Worm (Caenorhabditis elegans): ENCODE data around the gene nhr-39.

Gene nhr-39

DNA sequence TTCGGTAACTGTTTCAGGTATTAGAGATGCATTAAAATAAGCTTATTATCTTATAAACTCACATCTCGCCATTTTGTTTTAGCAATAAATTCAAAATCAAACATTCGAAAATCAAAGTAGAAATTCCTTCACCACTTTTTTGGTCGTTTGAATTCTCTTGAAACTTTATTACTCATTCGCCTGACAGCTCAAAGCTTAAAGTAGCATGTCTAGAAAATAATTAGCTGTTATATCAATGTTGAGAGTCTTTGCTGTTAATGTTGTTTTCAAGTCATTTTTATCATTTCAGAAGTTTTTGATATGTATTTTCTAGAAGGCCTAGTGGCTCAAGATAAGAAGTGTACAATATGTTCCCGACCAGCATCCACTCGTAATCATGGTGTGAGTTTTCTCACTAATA is at the start of gene nhr-39:
Gene nhr-39, plus strand, starts transcription at position 301 of the 400 bp plus-strand sequence.
- TF ChIP-seq hmg-20 (GFP tag; IDR thresholded peaks at IDR 0.05) (no peak), ceh-91 (GFP tag; IDR thresholded peaks at IDR 0.05) (no peak), pha-4 (tag; optimal IDR thresholded peaks at IDR 0.05) (no peak), tlf-1 (GFP tag; optimal IDR thresholded peaks at IDR 0.05) (no peak), nhr-120 (GFP tag; IDR thresholded peaks at IDR 0.05) (no peak), nfyb-1 (GFP tag; IDR thresholded peaks at IDR 0.05) (no peak), nhr-80 (tag; optimal IDR thresholded peaks at IDR 0.05) (no peak), lin-54 (GFP tag; optimal IDR thresholded peaks at IDR 0.05) (no peak), nhr-179 (tag; optimal IDR thresholded peaks at IDR 0.05) (no peak), die-1 (tag; optimal IDR thresholded peaks at IDR 0.05) (no peak)

DNA sequence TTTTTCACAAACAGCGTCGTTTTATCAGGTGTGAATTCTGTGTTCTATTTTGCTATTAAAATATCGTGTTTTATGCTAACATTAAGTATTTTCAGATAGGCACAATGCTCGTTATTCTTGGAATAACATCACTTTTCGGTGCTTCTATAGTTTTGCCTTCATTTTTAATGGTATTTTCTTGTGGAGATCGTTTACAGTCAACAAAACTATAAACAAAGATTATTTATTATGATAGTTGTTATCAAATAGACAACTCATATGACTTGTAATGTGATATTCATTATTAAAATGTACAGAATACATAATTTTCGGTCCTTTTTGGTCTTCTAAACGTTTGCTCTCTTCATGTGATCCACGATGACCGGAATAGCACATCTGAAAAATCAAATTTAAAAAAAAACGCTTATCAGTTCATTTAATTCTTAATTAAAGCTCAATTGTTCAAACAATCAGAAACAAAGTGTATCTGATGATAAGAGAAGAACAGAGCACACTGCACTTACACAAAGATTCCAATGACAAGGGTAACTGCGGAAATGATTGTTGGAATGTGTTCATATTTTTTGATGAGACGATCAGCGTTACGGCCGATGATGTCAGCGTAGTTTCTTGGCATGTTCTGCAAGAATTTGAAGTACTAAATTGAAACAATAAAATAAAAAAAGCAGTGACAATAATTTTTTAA is 49.0 kb upstream of the nhr-39 start, which contains the start of gene F07C3.9:
Gene F07C3.9, minus strand, starts transcription at position 635 of the 685 bp plus-strand sequence.
- TF ChIP-seq nhr-27 (tag; optimal IDR thresholded peaks at IDR 0.05) (no peak), aptf-2 (GFP tag; conservative IDR thresholded peaks at IDR 0.05) (no peak), nhr-80 (tag; optimal IDR thresholded peaks at IDR 0.05) (peak; percentile 79)

DNA sequence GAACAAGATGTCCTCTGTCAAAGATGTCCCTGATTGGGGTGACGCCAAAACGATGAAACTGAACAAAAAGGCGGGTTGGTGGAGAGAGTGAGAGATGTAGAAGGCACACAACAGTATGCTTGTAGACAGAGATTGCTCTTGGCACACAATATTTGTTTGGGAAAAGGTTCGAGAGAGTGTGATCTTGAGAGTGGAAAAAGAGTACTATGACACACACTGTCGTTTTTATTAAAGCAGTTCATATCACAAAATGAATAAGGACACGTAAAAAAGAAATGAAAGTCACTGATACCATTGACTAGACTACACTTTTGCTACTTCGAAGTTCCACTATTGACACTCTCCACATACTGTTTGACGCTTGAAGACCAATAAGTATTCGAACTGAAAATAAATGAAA is 47.6 kb upstream of the nhr-39 start:
- TF ChIP-seq nhr-80 (tag; optimal IDR thresholded peaks at IDR 0.05), result peak; percentile 96
- no peak for TF ChIP-seq dpff-1 (tag; optimal IDR thresholded peaks at IDR 0.05)
- TF ChIP-seq unc-62 (GFP tag; optimal IDR thresholded peaks at IDR 0.05), result peak; percentile 50
- TF ChIP-seq pha-4 (tag; optimal IDR thresholded peaks at IDR 0.05), result peak; percentile 62

DNA sequence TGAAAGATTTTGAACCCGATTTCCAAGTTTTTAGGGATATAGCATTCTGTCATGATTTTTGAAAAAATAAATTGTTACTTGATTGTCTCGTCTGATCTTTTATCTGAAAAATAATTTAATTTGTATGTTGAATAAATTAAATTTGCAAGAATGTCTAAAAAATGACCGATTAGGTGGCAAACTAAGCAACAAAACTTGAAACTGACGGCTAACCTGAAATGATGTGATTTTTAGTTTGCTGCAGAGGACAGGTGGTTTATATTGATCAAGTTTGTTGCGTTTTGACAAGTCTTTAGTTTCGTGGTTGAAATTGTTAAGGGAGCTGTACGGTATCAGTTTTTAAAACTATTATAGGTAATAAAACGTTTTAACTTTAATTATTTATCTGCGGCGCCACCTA is 45.7 kb upstream of the nhr-39 start, which contains the start of gene F07C3.16:
Gene F07C3.16, minus strand, starts transcription at position 101 of the 400 bp plus-strand sequence.
- no peak for TF ChIP-seq unc-62 (GFP tag; optimal IDR thresholded peaks at IDR 0.05)
- no peak for TF ChIP-seq T07F8.4 (tag; optimal IDR thresholded peaks at IDR 0.05)
- TF ChIP-seq nhr-80 (tag; optimal IDR thresholded peaks at IDR 0.05), result no peak

DNA sequence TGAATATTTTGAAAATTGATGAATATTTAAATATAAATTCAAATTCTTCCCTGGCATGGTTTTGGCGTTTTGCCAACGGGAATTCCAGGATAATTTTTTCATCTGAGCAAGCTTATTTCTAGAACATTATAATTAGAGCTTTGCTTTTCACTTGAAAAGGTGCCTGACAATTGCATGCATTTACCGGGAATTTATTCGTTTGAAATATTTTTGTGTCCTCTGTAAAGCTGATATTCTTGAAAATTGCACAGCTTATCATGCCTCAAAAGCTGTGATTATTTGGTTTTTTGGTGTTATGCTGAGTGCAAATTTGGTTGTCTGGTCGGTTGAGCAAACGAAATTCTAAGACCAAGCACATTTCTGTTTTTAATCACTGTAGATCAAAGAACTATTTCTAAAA is 42.7 kb upstream of the nhr-39 start:
- TF ChIP-seq akir-1 (GFP tag; optimal IDR thresholded peaks at IDR 0.05), result no peak
- no peak for TF ChIP-seq ceh-100 (GFP tag; IDR thresholded peaks at IDR 0.05)
- TF ChIP-seq ekl-4 (GFP tag; IDR thresholded peaks at IDR 0.05), result no peak
- no peak for TF ChIP-seq F33H1.4 (GFP tag; IDR thresholded peaks at IDR 0.05)
- TF ChIP-seq dpl-1 (GFP tag; optimal IDR thresholded peaks at IDR 0.05), result no peak
- TF ChIP-seq unc-62 (GFP tag; optimal IDR thresholded peaks at IDR 0.05), result no peak
- TF ChIP-seq mel-28 (tag; optimal IDR thresholded peaks at IDR 0.05; ENCODE audit: borderline replicate concordance), result no peak
- no peak for TF ChIP-seq B0336.3 (GFP tag; IDR thresholded peaks at IDR 0.05)
- TF ChIP-seq nhr-90 (tag; optimal IDR thresholded peaks at IDR 0.05), result no peak
- TF ChIP-seq nfya-1 (tag; optimal IDR thresholded peaks at IDR 0.05; ENCODE audit: borderline replicate concordance, insufficient read depth), result no peak
- TF ChIP-seq mcd-1 (GFP tag; IDR thresholded peaks at IDR 0.05), result no peak
- no peak for TF ChIP-seq ZK185.1 (tag; optimal IDR thresholded peaks at IDR 0.05; ENCODE audit: poor library complexity, severe bottlenecking)
- no peak for TF ChIP-seq nhr-120 (GFP tag; IDR thresholded peaks at IDR 0.05)

DNA sequence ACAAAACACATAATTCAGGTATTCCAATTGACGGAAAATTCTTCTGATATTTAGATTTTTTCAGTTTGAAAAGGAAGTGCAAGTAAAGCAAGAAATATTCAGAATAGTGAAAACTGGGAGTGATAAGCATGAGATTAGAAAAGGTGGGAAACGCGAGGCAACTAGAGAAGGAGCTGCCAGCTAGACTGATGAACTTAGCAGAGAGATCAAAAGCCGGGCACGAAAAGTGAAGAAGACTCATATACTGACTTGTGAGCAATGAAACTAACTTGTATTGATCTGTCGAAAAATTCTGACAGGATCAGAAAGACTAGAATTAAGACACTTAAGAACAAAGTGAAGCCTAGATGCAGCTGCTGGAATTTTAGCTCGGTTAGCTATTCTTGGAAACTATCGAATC is 41.6 kb upstream of the nhr-39 start, which contains the start of gene nhr-36:
Gene nhr-36, minus strand, starts transcription at position 101 of the 400 bp plus-strand sequence.
- TF ChIP-seq zim-3 (tag; optimal IDR thresholded peaks at IDR 0.05) (no peak), Y53G8AR.9 (GFP tag; conservative IDR thresholded peaks at IDR 0.05) (no peak), lsy-27 (tag; optimal IDR thresholded peaks at IDR 0.05; ENCODE audit: borderline replicate concordance, insufficient read depth) (no peak), tbp1 (GFP tag; optimal IDR thresholded peaks at IDR 0.05) (no peak), B0035.1 (tag; optimal IDR thresholded peaks at IDR 0.05) (no peak), nhr-27 (tag; optimal IDR thresholded peaks at IDR 0.05) (no peak)
